Fruit fly (Drosophila melanogaster) whole organism, embryonic: Measurements from ENCODE around the gene CG13380.
A peak's percentile ranks its signal among the peaks of the same experiment; 100 is the strongest.

Experiments used
- CG10543 ChIP-seq: fragments of 200-800 bp; sonication (Bioruptor generic); optimal IDR thresholded peaks from 3 replicates; lab custom pipeline; 2017; ENCODE audit warnings: missing biosample characterization, mild to moderate bottlenecking, missing genetic modification characterization, moderate library complexity
- CG10654 ChIP-seq: fragments of 200-800 bp; sonication (Bioruptor generic); optimal IDR thresholded peaks from 2 replicates; lab custom pipeline; 2016; ENCODE audit warnings: missing biosample characterization, missing genetic modification characterization
- CG12071 ChIP-seq: fragments of 200-800 bp; sonication (Bioruptor generic); optimal IDR thresholded peaks from 3 replicates; lab custom pipeline; 2018; ENCODE audit warnings: missing biosample characterization, mild to moderate bottlenecking, missing genetic modification characterization
- CG13287 ChIP-seq: fragments of 200-800 bp; sonication (Bioruptor generic); IDR thresholded peaks from 2 replicates; pipeline ENCODE4 v1.3.6; 2022; ENCODE audit warnings: missing biosample characterization, missing genetic modification characterization; ENCODE audit not compliant: partially characterized antibody
- CG1832 ChIP-seq: fragments of 200-800 bp; sonication (Bioruptor generic); optimal IDR thresholded peaks from 2 replicates; lab custom pipeline; 2017; ENCODE audit warnings: missing biosample characterization, mild to moderate bottlenecking, missing genetic modification characterization, inconsistent platforms
- CG2129 ChIP-seq: fragments of 200-800 bp; sonication (Bioruptor generic); IDR thresholded peaks from 2 replicates; pipeline ENCODE4 v1.3.6; 2022; ENCODE audit warnings: missing biosample characterization, missing genetic modification characterization; ENCODE audit not compliant: partially characterized antibody
- CG30403 ChIP-seq: fragments of 200-800 bp; sonication (Bioruptor generic); optimal IDR thresholded peaks from 3 replicates; lab custom pipeline; 2016; ENCODE audit warnings: missing biosample characterization, missing genetic modification characterization
- CG32532 ChIP-seq: fragments of 200-800 bp; sonication (Bioruptor generic); IDR thresholded peaks from 2 replicates; pipeline ENCODE4 v1.3.6; 2022; ENCODE audit warnings: missing biosample characterization, missing genetic modification characterization
- CG3407 ChIP-seq: fragments of 200-800 bp; sonication (Bioruptor generic); optimal IDR thresholded peaks from 2 replicates; lab custom pipeline; 2018; ENCODE audit warnings: missing biosample characterization, mild to moderate bottlenecking, missing genetic modification characterization
- CG3726 ChIP-seq: fragments of 200-800 bp; sonication (Bioruptor generic); IDR thresholded peaks from 3 replicates; pipeline ENCODE4, ENCODE4 v1.3.6; 2022; ENCODE audit warnings: missing biosample characterization, missing genetic modification characterization
- CG4707 ChIP-seq: fragments of 200-800 bp; sonication (Bioruptor generic); optimal IDR thresholded peaks from 2 replicates; lab custom pipeline; 2018; ENCODE audit warnings: missing biosample characterization, mild to moderate bottlenecking, missing genetic modification characterization, moderate library complexity
- CG6689 ChIP-seq: fragments of 200-800 bp; sonication (Bioruptor generic); IDR thresholded peaks from 2 replicates; pipeline ENCODE4 v1.3.6; 2022; ENCODE audit warnings: missing biosample characterization, missing genetic modification characterization
- CG9727 ChIP-seq: fragments of 200-800 bp; sonication (Bioruptor generic); optimal IDR thresholded peaks from 3 replicates; lab custom pipeline; 2017; ENCODE audit warnings: missing biosample characterization, mild to moderate bottlenecking, missing genetic modification characterization
- CTCF ChIP-seq: fragments of 200-800 bp; sonication (Bioruptor generic); optimal IDR thresholded peaks from 2 replicates; lab custom pipeline; 2017; ENCODE audit warnings: missing biosample characterization, mild to moderate bottlenecking, missing genetic modification characterization, moderate library complexity
- CoRest ChIP-seq: fragments of 200-800 bp; sonication (Bioruptor generic); optimal IDR thresholded peaks from 3 replicates; lab custom pipeline; 2018; ENCODE audit warnings: missing biosample characterization, mild to moderate bottlenecking, missing genetic modification characterization, moderate library complexity
- D ChIP-seq, 2 experiments: fragments of 200-800 bp in 1 of 2; fragments of >200 bp in 1 of 2; sonication (Bioruptor generic) in 1 of 2; optimal IDR thresholded peaks; 2 replicates in 1 of 2; 3 replicates in 1 of 2; lab custom pipeline; 2017; ENCODE audit warnings: mild to moderate bottlenecking in 1 of 2, missing biosample characterization in 1 of 2, missing genetic modification characterization in 1 of 2, missing genetic modification reagents in 1 of 2
- Dek ChIP-seq: fragments of 200-800 bp; sonication (Bioruptor generic); optimal IDR thresholded peaks from 3 replicates; lab custom pipeline; 2019; ENCODE audit warnings: missing biosample characterization, mild to moderate bottlenecking, missing genetic modification characterization, moderate library complexity
- Doc3 ChIP-seq: fragments of 200-800 bp; sonication (Bioruptor generic); IDR thresholded peaks from 3 replicates; pipeline ENCODE4 v1.3.6; 2022; ENCODE audit warnings: missing biosample characterization, missing genetic modification characterization; ENCODE audit not compliant: partially characterized antibody
- Elba2 ChIP-seq: fragments of 200-800 bp; sonication (Bioruptor generic); optimal IDR thresholded peaks from 3 replicates; lab custom pipeline; 2016; ENCODE audit warnings: missing biosample characterization, missing genetic modification characterization
- Ets65A ChIP-seq: fragments of 200-800 bp; sonication (Bioruptor generic); peaks from one replicate; lab custom pipeline; 2016; ENCODE audit warnings: missing biosample characterization, missing genetic modification characterization
- Fer1 ChIP-seq: fragments of 200-800 bp; sonication (Bioruptor generic); optimal IDR thresholded peaks from 2 replicates; lab custom pipeline; 2017; ENCODE audit warnings: missing biosample characterization, mild to moderate bottlenecking, missing genetic modification characterization
- MTF-1 ChIP-seq: fragments of 200-800 bp; sonication (Bioruptor generic); optimal IDR thresholded peaks from 2 replicates; lab custom pipeline; 2018; ENCODE audit warnings: missing biosample characterization, mild to moderate bottlenecking, missing genetic modification characterization, borderline replicate concordance
- Med ChIP-seq: fragments of 200-800 bp; sonication (Bioruptor generic); peaks from one replicate; lab custom pipeline; 2016; ENCODE audit warnings: missing biosample characterization, missing genetic modification characterization, mild to moderate bottlenecking, inconsistent platforms, moderate library complexity
- Mrtf ChIP-seq: fragments of 200-800 bp; sonication (Bioruptor generic); IDR thresholded peaks from 3 replicates; pipeline ENCODE4 v1.3.6; 2022; ENCODE audit warnings: missing biosample characterization, missing genetic modification characterization
- Ptx1 ChIP-seq: fragments of 200-800 bp; sonication (Bioruptor generic); IDR thresholded peaks from 2 replicates; pipeline ENCODE4 v1.3.6; 2022; ENCODE audit warnings: missing biosample characterization, missing genetic modification characterization
- Ravus ChIP-seq: fragments of 200-800 bp; sonication (Bioruptor generic); IDR thresholded peaks from 2 replicates; pipeline ENCODE4 v1.3.6; 2022; ENCODE audit warnings: missing biosample characterization, missing genetic modification characterization
- Rfx ChIP-seq: fragments of 200-800 bp; sonication (Bioruptor generic); IDR thresholded peaks from 2 replicates; pipeline ENCODE4 v1.3.6; 2022; ENCODE audit warnings: missing biosample characterization, missing genetic modification characterization
- Side ChIP-seq: fragments of 200-800 bp; sonication (Bioruptor generic); optimal IDR thresholded peaks from 2 replicates; lab custom pipeline; 2016; ENCODE audit warnings: missing biosample characterization, missing genetic modification characterization
- ato ChIP-seq: fragments of 200-800 bp; sonication (Bioruptor generic); IDR thresholded peaks from 2 replicates; pipeline ENCODE4 v1.3.6; 2022; ENCODE audit warnings: missing biosample characterization, missing genetic modification characterization; ENCODE audit not compliant: partially characterized antibody
- crp ChIP-seq, 2 experiments: fragments of 200-800 bp; sonication (Bioruptor generic); optimal IDR thresholded peaks; 2 replicates in 1 of 2; 3 replicates in 1 of 2; lab custom pipeline; 2017; ENCODE audit warnings: missing biosample characterization in 2 of 2, missing genetic modification characterization in 2 of 2, mild to moderate bottlenecking in 1 of 2, moderate library complexity in 1 of 2
- ems ChIP-seq: fragments of 200-800 bp; sonication (Bioruptor generic); optimal IDR thresholded peaks from 3 replicates; lab custom pipeline; 2016; ENCODE audit warnings: missing biosample characterization, missing genetic modification characterization
- fd96Cb ChIP-seq: fragments of 200-800 bp; sonication (Bioruptor generic); optimal IDR thresholded peaks from 2 replicates; lab custom pipeline; 2018; ENCODE audit warnings: missing biosample characterization, mild to moderate bottlenecking, missing genetic modification characterization, moderate library complexity
- grn ChIP-seq: fragments of 200-800 bp; sonication (Bioruptor generic); optimal IDR thresholded peaks from 3 replicates; lab custom pipeline; 2017; ENCODE audit warnings: missing biosample characterization, missing genetic modification characterization
- klu ChIP-seq: fragments of 200-800 bp; sonication (Bioruptor generic); IDR thresholded peaks from 2 replicates; pipeline ENCODE4 v1.3.6; 2022; ENCODE audit warnings: missing biosample characterization, missing genetic modification characterization
- lmd ChIP-seq: fragments of 200-800 bp; sonication (Bioruptor generic); IDR thresholded peaks from 2 replicates; pipeline ENCODE4 v1.3.6; 2022; ENCODE audit warnings: missing biosample characterization, missing genetic modification characterization
- maf-S ChIP-seq: fragments of 200-800 bp; sonication (Bioruptor generic); optimal IDR thresholded peaks from 2 replicates; lab custom pipeline; 2016; ENCODE audit warnings: missing biosample characterization, missing genetic modification characterization
- nmo ChIP-seq: fragments of 200-800 bp; sonication (Bioruptor generic); optimal IDR thresholded peaks from 2 replicates; lab custom pipeline; 2018; ENCODE audit warnings: missing biosample characterization, mild to moderate bottlenecking, missing genetic modification characterization, moderate library complexity
- p53 ChIP-seq: fragments of 200-800 bp; sonication (Bioruptor generic); optimal IDR thresholded peaks from 2 replicates; lab custom pipeline; 2016; ENCODE audit warnings: missing biosample characterization, missing genetic modification characterization
- pum ChIP-seq: fragments of 200-800 bp; sonication (Bioruptor generic); optimal IDR thresholded peaks from 2 replicates; lab custom pipeline; 2016; ENCODE audit warnings: missing biosample characterization, missing genetic modification characterization
- sens ChIP-seq: fragments of 200-800 bp; sonication (Bioruptor generic); peaks from one replicate; lab custom pipeline; 2016; ENCODE audit warnings: missing biosample characterization, missing genetic modification characterization
- tll ChIP-seq, 2 experiments: fragments of 200-800 bp in 1 of 2; fragments of >200 bp in 1 of 2; sonication (Bioruptor generic) in 1 of 2; optimal IDR thresholded peaks; 2 replicates each; lab custom pipeline; 2017 to 2019; ENCODE audit warnings: missing biosample characterization in 2 of 2, missing genetic modification characterization in 2 of 2, mild to moderate bottlenecking in 1 of 2, moderate library complexity in 1 of 2
- toy ChIP-seq: fragments of 200-800 bp; sonication (Bioruptor generic); IDR thresholded peaks from 2 replicates; pipeline ENCODE4 v1.3.6; 2022; ENCODE audit warnings: missing biosample characterization, missing genetic modification characterization
- ttk ChIP-seq: fragments of 200-800 bp; sonication (Bioruptor generic); IDR thresholded peaks from 2 replicates; pipeline ENCODE4 v2.1.2; 2022; ENCODE audit warnings: missing biosample characterization, missing genetic modification characterization
- unc-4 ChIP-seq: fragments of 200-800 bp; sonication (Bioruptor generic); IDR thresholded peaks from 2 replicates; pipeline ENCODE4 v1.3.6; 2022; ENCODE audit warnings: missing biosample characterization, missing genetic modification characterization; ENCODE audit not compliant: partially characterized antibody
- vfl ChIP-seq: fragments of 200-800 bp; sonication (Bioruptor generic); optimal IDR thresholded peaks from 2 replicates; lab custom pipeline; 2016; ENCODE audit warnings: missing biosample characterization, missing genetic modification characterization
- vnd ChIP-seq: fragments of 200-800 bp; sonication (Bioruptor generic); IDR thresholded peaks from 3 replicates; pipeline ENCODE4 v1.3.6; 2022; ENCODE audit warnings: missing biosample characterization, missing genetic modification characterization; ENCODE audit not compliant: partially characterized antibody
- z ChIP-seq: fragments of 200-800 bp; sonication (Bioruptor generic); IDR thresholded peaks from 3 replicates; pipeline ENCODE4 v1.3.6; 2022; ENCODE audit warnings: missing biosample characterization, missing genetic modification characterization
- zen ChIP-seq: fragments of 200-800 bp; sonication (Bioruptor generic); optimal IDR thresholded peaks from 3 replicates; lab custom pipeline; 2018; ENCODE audit warnings: missing biosample characterization, mild to moderate bottlenecking, missing genetic modification characterization, moderate library complexity

The CG13380 gene

dm6 chr3L:18620988-18621734, 3.4 kb upstream of the CG13380 start (continued):
- peak; percentile 60 for TF ChIP-seq vnd
- peak; percentile 33 for TF ChIP-seq fd96Cb (tag; lab: Kevin White, UChicago)
- TF ChIP-seq Dek (tag; lab: Kevin White, UChicago): no peak
- TF ChIP-seq Elba2 (GFP tag; lab: Kevin White, UChicago): no peak
- TF ChIP-seq toy (GFP tag; lab: Robert Waterston, UW): no peak
- TF ChIP-seq maf-S (GFP tag; lab: Kevin White, UChicago): peak; percentile 48
- peak; percentile 69 for TF ChIP-seq CG32532 (GFP tag; lab: Robert Waterston, UW)
- peak; percentile 46 for TF ChIP-seq CG9727 (GFP tag; lab: Kevin White, UChicago)
- peak; percentile 54 for TF ChIP-seq Side (GFP tag; lab: Kevin White, UChicago)
- no peak for TF ChIP-seq CG3407 (GFP tag; lab: Kevin White, UChicago)
- no peak for TF ChIP-seq klu (GFP tag; lab: Robert Waterston, UW)
- peak; percentile 29; the same call in 1 of the 2 replicates for TF ChIP-seq lmd (GFP tag; lab: Robert Waterston, UW)
- no peak for TF ChIP-seq MTF-1 (GFP tag; lab: Kevin White, UChicago)
- peak; percentile 43 for TF ChIP-seq CG10543 (GFP tag; lab: Kevin White, UChicago)
- peak; percentile 39 for TF ChIP-seq CoRest (tag; lab: Kevin White, UChicago)
- TF ChIP-seq CG6689 (GFP tag; lab: Robert Waterston, UW): no peak
- peak; percentile 35 for TF ChIP-seq Fer1 (GFP tag; lab: Kevin White, UChicago)
- TF ChIP-seq vfl (GFP tag; lab: Kevin White, UChicago): peak; percentile 45
- TF ChIP-seq CG12071 (GFP tag; lab: Kevin White, UChicago): peak; percentile 67
- peak in 1 of 2 experiments; percentile 19 for TF ChIP-seq tll (GFP tag; optimal IDR thresholded peaks at IDR 0.05; lab: Kevin White, UChicago)
- peak; percentile 91 for TF ChIP-seq sens
- peak; percentile 41; the same call in 1 of the 2 replicates for TF ChIP-seq ttk
- TF ChIP-seq zen (tag; lab: Kevin White, UChicago): no peak
- no peak for TF ChIP-seq CG4707 (GFP tag; lab: Kevin White, UChicago)
- TF ChIP-seq z (GFP tag; lab: Robert Waterston, UW): 0 out of 3 replicates have a peak, but pooled peaks have one; percentile 21
- peak; percentile 75 for TF ChIP-seq Ets65A (GFP tag; lab: Kevin White, UChicago)
- peak; percentile 40 to 85 for TF ChIP-seq crp (GFP tag; optimal IDR thresholded peaks at IDR 0.05; lab: Kevin White, UChicago)
- peak; percentile 70 for TF ChIP-seq Rfx (GFP tag; lab: Robert Waterston, UW)
- peak; percentile 55 for TF ChIP-seq ems (GFP tag; lab: Kevin White, UChicago)
- peak; percentile 42 for TF ChIP-seq nmo (GFP tag; lab: Kevin White, UChicago)
- peak; percentile 68 for TF ChIP-seq unc-4 (GFP tag; lab: Robert Waterston, UW)
- peak; percentile 39 for TF ChIP-seq CG2129
- no peak; the same call in 1 of the 2 replicates for TF ChIP-seq ato (GFP tag; lab: Robert Waterston, UW)
- peak; percentile 74; the same call in 2 of the 3 replicates for TF ChIP-seq Doc3 (GFP tag; lab: Robert Waterston, UW)
- no peak for TF ChIP-seq CG3726 (GFP tag; lab: Robert Waterston, UW)
- no peak for TF ChIP-seq CG1832 (GFP tag; lab: Kevin White, UChicago)
- no peak for TF ChIP-seq Ravus (GFP tag; lab: Robert Waterston, UW)
- peak; percentile 14 for TF ChIP-seq pum (GFP tag; lab: Kevin White, UChicago)
- TF ChIP-seq Mrtf (GFP tag; lab: Robert Waterston, UW): no peak
- TF ChIP-seq Med (GFP tag; lab: Kevin White, UChicago): peak; percentile 96
- TF ChIP-seq CG30403: peak; percentile 44
- no peak for TF ChIP-seq CTCF (GFP tag; lab: Kevin White, UChicago)
- peak; percentile 39 for TF ChIP-seq p53
- TF ChIP-seq CG10654 (GFP tag; lab: Kevin White, UChicago): no peak
- peak; percentile 81 for TF ChIP-seq CG13287 (GFP tag; lab: Robert Waterston, UW)
- TF ChIP-seq grn (GFP tag; lab: Kevin White, UChicago): peak; percentile 99
- 0 out of 2 replicates have a peak, but pooled peaks have one; percentile 15 for TF ChIP-seq Ptx1 (GFP tag; lab: Robert Waterston, UW)
- TF ChIP-seq D (optimal IDR thresholded peaks at IDR 0.05; lab: Kevin White, UChicago): no peak
- peak; percentile 3 for TF ChIP-seq D (GFP tag; optimal IDR thresholded peaks at IDR 0.05; lab: Kevin White, UChicago)
